Fruit fly (Drosophila melanogaster) whole organism, embryonic: ENCODE measurements around the gene Pino.
A peak's percentile ranks its signal among the peaks of the same experiment; 100 is the strongest.

Source experiments
- Ada2b ChIP-seq: fragments of 200-800 bp; sonication (Bioruptor generic); IDR thresholded peaks from 2 replicates; pipeline ENCODE4 v1.3.6; 2022; ENCODE audit warnings: missing biosample characterization, missing genetic modification characterization
- CG10267 ChIP-seq: fragments of 200-800 bp; sonication (Bioruptor generic); optimal IDR thresholded peaks from 2 replicates; lab custom pipeline; 2018; ENCODE audit warnings: missing biosample characterization, mild to moderate bottlenecking, missing genetic modification characterization, moderate library complexity
- CG10274 ChIP-seq: fragments of 200-800 bp; sonication (Bioruptor generic); optimal IDR thresholded peaks from 3 replicates; lab custom pipeline; 2017; ENCODE audit warnings: missing biosample characterization, mild to moderate bottlenecking, missing genetic modification characterization
- CG11247 ChIP-seq: fragments of 200-800 bp; sonication (Bioruptor generic); IDR thresholded peaks from 2 replicates; pipeline ENCODE4 v1.3.6; 2022; ENCODE audit warnings: missing biosample characterization, missing genetic modification characterization
- CG11723 ChIP-seq: fragments of 200-800 bp; sonication (Bioruptor generic); optimal IDR thresholded peaks from 2 replicates; lab custom pipeline; 2017; ENCODE audit warnings: missing biosample characterization, mild to moderate bottlenecking, missing genetic modification characterization
- CG13624 ChIP-seq: fragments of 200-800 bp; sonication (Bioruptor generic); optimal IDR thresholded peaks from 2 replicates; lab custom pipeline; 2016; ENCODE audit warnings: missing biosample characterization, missing genetic modification characterization
- CG1603 ChIP-seq: fragments of 200-800 bp; sonication (Bioruptor generic); optimal IDR thresholded peaks from 2 replicates; lab custom pipeline; 2019; ENCODE audit warnings: missing biosample characterization, mild to moderate bottlenecking, missing genetic modification characterization, moderate library complexity
- CG17802 ChIP-seq: fragments of 200-800 bp; sonication (Bioruptor generic); optimal IDR thresholded peaks from 2 replicates; lab custom pipeline; 2018; ENCODE audit warnings: missing biosample characterization, mild to moderate bottlenecking, missing genetic modification characterization, moderate library complexity
- CG2202 ChIP-seq: fragments of 200-800 bp; sonication (Bioruptor generic); optimal IDR thresholded peaks from 2 replicates; lab custom pipeline; 2018; ENCODE audit warnings: missing biosample characterization, mild to moderate bottlenecking, missing genetic modification characterization
- CG3838 ChIP-seq: fragments of 200-800 bp; sonication (Bioruptor generic); optimal IDR thresholded peaks from 3 replicates; lab custom pipeline; 2016; ENCODE audit warnings: missing biosample characterization, missing genetic modification characterization
- CG3847 ChIP-seq: fragments of 200-800 bp; sonication (Bioruptor generic); IDR thresholded peaks from 2 replicates; pipeline ENCODE4 v1.3.6; 2022; ENCODE audit warnings: missing biosample characterization, missing genetic modification characterization
- CG4424 ChIP-seq: fragments of 200-800 bp; sonication (Bioruptor generic); optimal IDR thresholded peaks from 3 replicates; lab custom pipeline; 2016; ENCODE audit warnings: missing biosample characterization, missing genetic modification characterization
- CG4820 ChIP-seq: fragments of 200-800 bp; sonication (Bioruptor generic); optimal IDR thresholded peaks from 3 replicates; lab custom pipeline; 2016; ENCODE audit warnings: missing biosample characterization, missing genetic modification characterization
- CG5180 ChIP-seq: fragments of 200-800 bp; sonication (Bioruptor generic); optimal IDR thresholded peaks from 3 replicates; lab custom pipeline; 2017; ENCODE audit warnings: missing biosample characterization, missing genetic modification characterization, mild to moderate bottlenecking, moderate library complexity, missing genetic modification reagents
- CG6765 ChIP-seq: fragments of 200-800 bp; sonication (Bioruptor generic); optimal IDR thresholded peaks from 3 replicates; lab custom pipeline; 2017; ENCODE audit warnings: missing biosample characterization, mild to moderate bottlenecking, missing genetic modification characterization
- CG6854 ChIP-seq: fragments of 200-800 bp; sonication (Bioruptor generic); optimal IDR thresholded peaks from 3 replicates; lab custom pipeline; 2017; ENCODE audit warnings: missing biosample characterization, mild to moderate bottlenecking, missing genetic modification characterization
- CG8359 ChIP-seq: fragments of 200-800 bp; sonication (Bioruptor generic); optimal IDR thresholded peaks from 2 replicates; lab custom pipeline; 2017; ENCODE audit warnings: missing biosample characterization, mild to moderate bottlenecking, missing genetic modification characterization, borderline replicate concordance
- CG8924 ChIP-seq: fragments of 200-800 bp; optimal IDR thresholded peaks from 3 replicates; lab custom pipeline; 2019; ENCODE audit warnings: missing biosample characterization, mild to moderate bottlenecking, missing genetic modification characterization, moderate library complexity
- CG9817 ChIP-seq: fragments of 200-800 bp; sonication (Bioruptor generic); optimal IDR thresholded peaks from 2 replicates; lab custom pipeline; 2018; ENCODE audit warnings: missing biosample characterization, mild to moderate bottlenecking, missing genetic modification characterization, moderate library complexity
- Drgx ChIP-seq: fragments of 200-800 bp; sonication (Bioruptor generic); IDR thresholded peaks from 2 replicates; pipeline ENCODE4 v1.3.6; 2022; ENCODE audit warnings: missing biosample characterization, missing genetic modification characterization
- GATAe ChIP-seq: fragments of 200-800 bp; sonication (Bioruptor generic); conservative IDR thresholded peaks from 2 replicates; pipeline ENCODE4 v1.3.6; 2022; ENCODE audit warnings: missing biosample characterization, missing genetic modification characterization
- HLH54F ChIP-seq: fragments of 200-800 bp; sonication (Bioruptor generic); optimal IDR thresholded peaks from 3 replicates; lab custom pipeline; 2016; ENCODE audit warnings: missing biosample characterization, missing genetic modification characterization
- HLHmδ ChIP-seq: fragments of 200-800 bp; sonication (Bioruptor generic); optimal IDR thresholded peaks from 2 replicates; lab custom pipeline; 2018; ENCODE audit warnings: missing biosample characterization, mild to moderate bottlenecking, missing genetic modification characterization, moderate library complexity
- Hmx ChIP-seq: fragments of 200-800 bp; sonication (Bioruptor generic); optimal IDR thresholded peaks from 2 replicates; lab custom pipeline; 2016; ENCODE audit warnings: missing biosample characterization, missing genetic modification characterization
- Hr78 ChIP-seq, 2 experiments: fragments of 200-800 bp in 1 of 2; fragments of >200 bp in 1 of 2; sonication (Bioruptor generic) in 1 of 2; optimal IDR thresholded peaks; 2 replicates each; lab custom pipeline; 2017 to 2019; ENCODE audit warnings: missing biosample characterization in 2 of 2, missing genetic modification characterization in 2 of 2, mild to moderate bottlenecking in 1 of 2, moderate library complexity in 1 of 2
- NC2α ChIP-seq: fragments of 200-800 bp; sonication (Bioruptor generic); optimal IDR thresholded peaks from 2 replicates; lab custom pipeline; 2016; ENCODE audit warnings: missing biosample characterization, missing genetic modification characterization
- Neu2 ChIP-seq: fragments of 200-800 bp; sonication (Bioruptor generic); optimal IDR thresholded peaks from 3 replicates; lab custom pipeline; 2016; ENCODE audit warnings: missing biosample characterization, missing genetic modification characterization, borderline replicate concordance
- Ptx1 ChIP-seq: fragments of 200-800 bp; sonication (Bioruptor generic); IDR thresholded peaks from 2 replicates; pipeline ENCODE4 v1.3.6; 2022; ENCODE audit warnings: missing biosample characterization, missing genetic modification characterization
- Ravus ChIP-seq: fragments of 200-800 bp; sonication (Bioruptor generic); IDR thresholded peaks from 2 replicates; pipeline ENCODE4 v1.3.6; 2022; ENCODE audit warnings: missing biosample characterization, missing genetic modification characterization
- Trl ChIP-seq, 3 experiments: fragments of >200 bp in 2 of 3; fragments of 200-800 bp in 1 of 3; sonication (Bioruptor generic) in 1 of 3; optimal IDR thresholded peaks; 2 replicates in 1 of 3; 3 replicates in 2 of 3; lab custom pipeline; 2016 to 2017; ENCODE audit warnings: missing biosample characterization in 1 of 3, missing genetic modification characterization in 1 of 3
- ap ChIP-seq: fragments of 200-800 bp; sonication (Bioruptor generic); IDR thresholded peaks from 2 replicates; pipeline ENCODE4 v1.3.6; 2022; ENCODE audit warnings: missing biosample characterization, missing genetic modification characterization
- ash1 ChIP-seq: fragments of 200-800 bp; sonication (Bioruptor generic); optimal IDR thresholded peaks from 2 replicates; lab custom pipeline; 2018; ENCODE audit warnings: missing biosample characterization, mild to moderate bottlenecking, missing genetic modification characterization
- cad ChIP-seq: fragments of >200 bp; optimal IDR thresholded peaks from 2 replicates; lab custom pipeline; 2017; ENCODE audit warnings: missing biosample characterization, missing genetic modification characterization
- chif ChIP-seq, 2 experiments: fragments of 200-800 bp; sonication (Bioruptor generic); optimal IDR thresholded peaks; 3 replicates each; lab custom pipeline; 2016; ENCODE audit warnings: missing biosample characterization in 2 of 2, missing genetic modification characterization in 2 of 2
- dpn ChIP-seq, 2 experiments: fragments of 200-800 bp; sonication (Bioruptor generic); optimal IDR thresholded peaks; 3 replicates each; lab custom pipeline; 2016; ENCODE audit warnings: missing biosample characterization in 2 of 2, missing genetic modification characterization in 2 of 2
- eve ChIP-seq, 2 experiments: fragments of >200 bp; optimal IDR thresholded peaks; 2 replicates each; lab custom pipeline; 2017; ENCODE audit warnings: missing biosample characterization in 2 of 2, missing genetic modification characterization in 2 of 2
- fd96Cb ChIP-seq: fragments of 200-800 bp; sonication (Bioruptor generic); optimal IDR thresholded peaks from 2 replicates; lab custom pipeline; 2018; ENCODE audit warnings: missing biosample characterization, mild to moderate bottlenecking, missing genetic modification characterization, moderate library complexity
- gcm2 ChIP-seq: fragments of 200-800 bp; sonication (Bioruptor generic); optimal IDR thresholded peaks from 2 replicates; lab custom pipeline; 2016; ENCODE audit warnings: missing biosample characterization, missing genetic modification characterization
- gsb-n ChIP-seq: fragments of 200-800 bp; sonication (Bioruptor generic); optimal IDR thresholded peaks from 3 replicates; lab custom pipeline; 2018; ENCODE audit warnings: missing biosample characterization, mild to moderate bottlenecking, missing genetic modification characterization
- hth ChIP-seq: fragments of >200 bp; optimal IDR thresholded peaks from 2 replicates; lab custom pipeline; 2017; ENCODE audit warnings: inconsistent platforms
- lbe ChIP-seq: fragments of 200-800 bp; sonication (Bioruptor generic); optimal IDR thresholded peaks from 2 replicates; lab custom pipeline; 2016; ENCODE audit warnings: missing biosample characterization, mild to moderate bottlenecking, missing genetic modification characterization
- oc ChIP-seq: fragments of 200-800 bp; sonication (Bioruptor generic); optimal IDR thresholded peaks from 2 replicates; lab custom pipeline; 2018; ENCODE audit warnings: missing biosample characterization, mild to moderate bottlenecking, missing genetic modification characterization, moderate library complexity
- odd ChIP-seq: fragments of 200-800 bp; sonication (Bioruptor generic); optimal IDR thresholded peaks from 2 replicates; lab custom pipeline; 2017; ENCODE audit warnings: missing biosample characterization, mild to moderate bottlenecking, missing genetic modification characterization
- org-1 ChIP-seq: fragments of 200-800 bp; sonication (Bioruptor generic); optimal IDR thresholded peaks from 2 replicates; lab custom pipeline; 2017; ENCODE audit warnings: missing biosample characterization, missing genetic modification characterization
- otp ChIP-seq: fragments of 200-800 bp; sonication (Bioruptor generic); IDR thresholded peaks from 3 replicates; pipeline ENCODE4, ENCODE4 v1.3.6; 2022; ENCODE audit warnings: missing biosample characterization, missing genetic modification characterization
- peb ChIP-seq: fragments of 200-800 bp; sonication (Bioruptor generic); IDR thresholded peaks from 2 replicates; pipeline ENCODE4 v1.3.6; 2022; ENCODE audit warnings: missing biosample characterization, missing genetic modification characterization
- pum ChIP-seq: fragments of 200-800 bp; sonication (Bioruptor generic); optimal IDR thresholded peaks from 2 replicates; lab custom pipeline; 2016; ENCODE audit warnings: missing biosample characterization, missing genetic modification characterization
- tgo ChIP-seq: fragments of 200-800 bp; sonication (Bioruptor generic); IDR thresholded peaks from 3 replicates; pipeline ENCODE4 v1.3.6; 2022; ENCODE audit warnings: missing biosample characterization, missing genetic modification characterization
- tna ChIP-seq: fragments of 200-800 bp; sonication (Bioruptor generic); IDR thresholded peaks from 2 replicates; pipeline ENCODE4 v1.3.6; 2022; ENCODE audit warnings: missing biosample characterization, missing genetic modification characterization; ENCODE audit not compliant: partially characterized antibody
- wek ChIP-seq: fragments of 200-800 bp; sonication (Bioruptor generic); optimal IDR thresholded peaks from 3 replicates; lab custom pipeline; 2018; ENCODE audit warnings: missing biosample characterization, mild to moderate bottlenecking, missing genetic modification characterization, moderate library complexity

Pino gene

dm6 chr2L:1072184-1072583, 56.6 kb downstream of the Pino start (continued):
- TF ChIP-seq CG11723 = peak; percentile 95
- TF ChIP-seq Hr78 (GFP tag; optimal IDR thresholded peaks at IDR 0.05; lab: Kevin White, UChicago) = peak in 1 of 2 experiments; percentile 68
- peak; percentile 95 for TF ChIP-seq ash1
- TF ChIP-seq CG4820 (GFP tag; lab: Kevin White, UChicago) = peak; percentile 84
- TF ChIP-seq CG10267 = peak; percentile 73
- TF ChIP-seq CG3838 (GFP tag; lab: Kevin White, UChicago) = peak; percentile 94
- peak; percentile 90 for TF ChIP-seq CG8359 (GFP tag; lab: Kevin White, UChicago)
- TF ChIP-seq lbe (GFP tag; lab: Kevin White, UChicago) = peak; percentile 46
- peak; percentile 87 to 94 for TF ChIP-seq chif (GFP tag; optimal IDR thresholded peaks at IDR 0.05; lab: Kevin White, UChicago)
- TF ChIP-seq Trl (optimal IDR thresholded peaks at IDR 0.05; lab: Kevin White, UChicago) = no peak
- TF ChIP-seq Trl (GFP tag; optimal IDR thresholded peaks at IDR 0.05; lab: Kevin White, UChicago) = peak; percentile 97
- peak; percentile 99 for TF ChIP-seq CG2202 (tag; lab: Kevin White, UChicago)
- peak; percentile 32; the same call in 1 of the 2 replicates for TF ChIP-seq Ravus (GFP tag; lab: Robert Waterston, UW)
- TF ChIP-seq CG4424 (GFP tag; lab: Kevin White, UChicago) = peak; percentile 89
- peak; percentile 96 for TF ChIP-seq CG1603
- TF ChIP-seq gsb-n = peak; percentile 95
- TF ChIP-seq tgo (GFP tag; lab: Robert Waterston, UW) = peak; percentile 76; the same call in 2 of the 3 replicates
- peak; percentile 67 for TF ChIP-seq CG17802
- TF ChIP-seq eve (GFP tag; optimal IDR thresholded peaks at IDR 0.05; lab: Kevin White, UChicago) = no peak
- TF ChIP-seq CG9817 (tag; lab: Kevin White, UChicago) = peak; percentile 82
- peak; percentile 83 for TF ChIP-seq CG13624 (GFP tag; lab: Kevin White, UChicago)
- TF ChIP-seq dpn (GFP tag; optimal IDR thresholded peaks at IDR 0.05; lab: Kevin White, UChicago) = peak; percentile 81 to 93
- TF ChIP-seq Ada2b (GFP tag; lab: Robert Waterston, UW) = peak; percentile 78
- TF ChIP-seq ap = peak; percentile 82
- TF ChIP-seq peb (GFP tag; lab: Robert Waterston, UW) = peak; percentile 73
- TF ChIP-seq CG6765 (GFP tag; lab: Kevin White, UChicago) = peak; percentile 87
- TF ChIP-seq gcm2 (GFP tag; lab: Kevin White, UChicago) = peak; percentile 91
- TF ChIP-seq Hmx (GFP tag; lab: Kevin White, UChicago) = peak; percentile 32
- no peak for TF ChIP-seq hth (lab: Kevin White, UChicago)
- peak; percentile 98 for TF ChIP-seq otp (GFP tag; lab: Robert Waterston, UW)
- TF ChIP-seq wek (GFP tag; lab: Kevin White, UChicago) = peak; percentile 97
- TF ChIP-seq Neu2 = peak; percentile 54
- TF ChIP-seq GATAe = peak; percentile 47; the same call in 1 of the 2 replicates
- TF ChIP-seq tna (GFP tag; lab: Robert Waterston, UW) = no peak
- peak; percentile 85 for TF ChIP-seq pum (GFP tag; lab: Kevin White, UChicago)
- TF ChIP-seq Drgx = peak; percentile 73
- TF ChIP-seq fd96Cb (tag; lab: Kevin White, UChicago) = peak; percentile 78
- TF ChIP-seq CG3847 = peak; percentile 75
- TF ChIP-seq HLHmδ (GFP tag; lab: Kevin White, UChicago) = peak; percentile 99
- TF ChIP-seq HLH54F (GFP tag; lab: Kevin White, UChicago) = peak; percentile 75
- peak; percentile 88 for TF ChIP-seq CG6854 (GFP tag; lab: Kevin White, UChicago)
- TF ChIP-seq oc (tag; lab: Kevin White, UChicago) = peak; percentile 92
- TF ChIP-seq odd = peak; percentile 95
- TF ChIP-seq CG8924 (tag; lab: Kevin White, UChicago) = peak; percentile 86
- peak; percentile 96 for TF ChIP-seq org-1 (GFP tag; lab: Kevin White, UChicago)
- TF ChIP-seq CG10274 (GFP tag; lab: Kevin White, UChicago) = peak; percentile 86
- TF ChIP-seq CG5180 = peak; percentile 88
- no peak for TF ChIP-seq cad (GFP tag; lab: Kevin White, UChicago)
- peak; percentile 91 for TF ChIP-seq CG11247
- peak; percentile 74 for TF ChIP-seq Ptx1 (GFP tag; lab: Robert Waterston, UW)
- TF ChIP-seq NC2α = peak; percentile 95
